Fruit fly (Drosophila melanogaster): Measurements from ENCODE around the gene CG3808.

Gene CG3808

dm6 chr3L:19042501-19042900, 42.1 kb upstream of the CG3808 start (continued):
- TF ChIP-seq CG33557 (GFP tag; optimal IDR thresholded peaks at IDR 0.05) (peak; percentile 94), ken (GFP tag; IDR thresholded peaks at IDR 0.05) (no peak), unpg (GFP tag; optimal IDR thresholded peaks at IDR 0.05) (peak; percentile 90), Dbx (GFP tag; IDR thresholded peaks at IDR 0.05) (no peak), Fer2 (tag; optimal IDR thresholded peaks at IDR 0.05) (peak; percentile 27), CG6683 (GFP tag; optimal IDR thresholded peaks at IDR 0.05) (peak; percentile 61), HHEX (GFP tag; optimal IDR thresholded peaks at IDR 0.05) (peak; percentile 68), MTF-1 (GFP tag; optimal IDR thresholded peaks at IDR 0.05; ENCODE audit: borderline replicate concordance) (peak; percentile 40), Stat92E (GFP tag; optimal IDR thresholded peaks at IDR 0.05) (peak in 1 of 3 experiments; percentile 56), da (GFP tag; optimal IDR thresholded peaks at IDR 0.05) (no peak), CG11398 (GFP tag; optimal IDR thresholded peaks at IDR 0.05) (no peak), CG2129 (GFP tag; IDR thresholded peaks at IDR 0.05; ENCODE audit: partially characterized antibody) (no peak), Dip3 (GFP tag; optimal IDR thresholded peaks at IDR 0.05) (no peak), h (optimal IDR thresholded peaks at IDR 0.05) (no peak), CG7556 (GFP tag; optimal IDR thresholded peaks at IDR 0.05) (peak; percentile 90), CG6654 (GFP tag; optimal IDR thresholded peaks at IDR 0.05) (peak; percentile 54), zfh1 (GFP tag; IDR thresholded peaks at IDR 0.05) (peak; percentile 79), CG13296 (GFP tag; optimal IDR thresholded peaks at IDR 0.05) (peak; percentile 52), grau (tag; optimal IDR thresholded peaks at IDR 0.05) (peak; percentile 89), CG7271 (tag; optimal IDR thresholded peaks at IDR 0.05) (peak; percentile 88), CG11504 (tag; optimal IDR thresholded peaks at IDR 0.05) (peak; percentile 91), nom (GFP tag; optimal IDR thresholded peaks at IDR 0.05) (peak; percentile 92), CG4328 (GFP tag; optimal IDR thresholded peaks at IDR 0.05) (peak; percentile 57), CG11560 (tag; IDR thresholded peaks at IDR 0.05) (no peak), trem (tag; optimal IDR thresholded peaks at IDR 0.05) (peak; percentile 94), CG10209 (GFP tag; optimal IDR thresholded peaks at IDR 0.05) (peak; percentile 72), Xbp1 (GFP tag; optimal IDR thresholded peaks at IDR 0.05) (peak; percentile 78), br (optimal IDR thresholded peaks at IDR 0.05) (no peak), onecut (GFP tag; IDR thresholded peaks at IDR 0.05) (peak; percentile 55), CG5180 (GFP tag; optimal IDR thresholded peaks at IDR 0.05) (peak; percentile 25), TFAM (GFP tag; optimal IDR thresholded peaks at IDR 0.05) (no peak), chn (GFP tag; optimal IDR thresholded peaks at IDR 0.05) (peak; percentile 50), Meics (GFP tag; optimal IDR thresholded peaks at IDR 0.05) (peak; percentile 70), CG8281 (tag; optimal IDR thresholded peaks at IDR 0.05) (peak; percentile 63), Gug (GFP tag; IDR thresholded peaks at IDR 0.05) (peak; percentile 19; the same call in 1 of the 4 replicates), lilli (GFP tag; optimal IDR thresholded peaks at IDR 0.05) (peak; percentile 57), CG6765 (GFP tag; optimal IDR thresholded peaks at IDR 0.05) (no peak), jing (GFP tag; optimal IDR thresholded peaks at IDR 0.05) (peak; percentile 49), so (GFP tag; IDR thresholded peaks at IDR 0.05) (peak; percentile 64; the same call in 1 of the 3 replicates), fd96Cb (tag; optimal IDR thresholded peaks at IDR 0.05) (peak; percentile 92), en (GFP tag; optimal IDR thresholded peaks at IDR 0.05) (no peak), CG15073 (GFP tag; optimal IDR thresholded peaks at IDR 0.05) (no peak), CG12219 (GFP tag; optimal IDR thresholded peaks at IDR 0.05) (peak; percentile 69), CG12155 (GFP tag; optimal IDR thresholded peaks at IDR 0.05) (peak; percentile 71), Six4 (GFP tag; optimal IDR thresholded peaks at IDR 0.05) (peak; percentile 75), Nf-YB (GFP tag; optimal IDR thresholded peaks at IDR 0.05) (peak; percentile 74), CG10462 (GFP tag; optimal IDR thresholded peaks at IDR 0.05) (peak; percentile 40), CoRest (tag; optimal IDR thresholded peaks at IDR 0.05) (peak; percentile 93), pb (GFP tag; optimal IDR thresholded peaks at IDR 0.05) (no peak), ato (GFP tag; IDR thresholded peaks at IDR 0.05; ENCODE audit: partially characterized antibody) (no peak), CG10267 (tag; optimal IDR thresholded peaks at IDR 0.05) (peak; percentile 90)
